Fruit fly (Drosophila melanogaster): ENCODE data around the gene CG11755.
A peak's percentile ranks its signal among the peaks of the same experiment; 100 is the strongest.

The CG11755 gene

DNA sequence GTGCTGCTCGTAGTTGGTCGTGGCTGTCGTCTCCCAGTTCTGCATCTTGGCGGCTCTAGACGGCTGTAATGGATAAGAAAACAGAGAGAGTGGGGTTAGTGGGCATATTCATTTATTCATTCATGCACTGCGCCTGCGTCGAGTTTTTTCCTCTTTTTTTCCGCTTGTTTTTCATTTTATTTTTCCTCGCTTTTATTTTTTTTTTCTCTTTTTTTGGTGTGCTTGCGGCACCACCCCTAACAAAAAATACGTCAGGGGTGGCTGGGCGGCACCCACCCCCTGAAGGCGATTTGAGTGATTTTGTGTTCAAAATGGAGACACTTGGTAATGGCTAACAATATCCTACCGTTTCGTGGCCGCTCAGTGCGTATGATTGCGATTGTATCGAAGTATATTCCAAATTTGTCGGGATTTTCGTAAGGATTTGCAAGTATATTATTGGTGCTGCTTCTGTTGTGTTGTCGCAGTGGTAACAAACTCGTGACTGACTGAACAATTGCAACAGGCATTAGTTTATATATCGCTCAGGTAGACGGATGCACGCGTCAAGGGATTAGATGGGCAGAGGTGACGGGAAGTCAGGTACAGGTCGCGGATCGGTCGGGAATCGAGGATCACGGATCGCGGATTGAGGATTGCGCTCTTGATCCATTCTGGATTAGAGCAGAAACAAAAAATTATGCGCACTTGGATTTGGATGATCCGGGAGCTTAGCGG lies 17.6 kb downstream of the CG11755 start (continued):
- TF ChIP-seq B-H2 (GFP tag; optimal IDR thresholded peaks at IDR 0.05): no peak
- TF ChIP-seq esg (GFP tag; conservative IDR thresholded peaks at IDR 0.05): no peak
- no peak for TF ChIP-seq maf-S (GFP tag; optimal IDR thresholded peaks at IDR 0.05)
- no peak for TF ChIP-seq Ptx1 (GFP tag; IDR thresholded peaks at IDR 0.05)

dm6 chr3R:8697772-8698259 lies 21.1 kb downstream of the CG11755 start, which contains the start of gene hb:
TSS of gene hb (minus strand) at chr3R:8697822.
- no peak for TF ChIP-seq ssp (GFP tag; IDR thresholded peaks at IDR 0.05)
- no peak for TF ChIP-seq klu (GFP tag; IDR thresholded peaks at IDR 0.05)
- no peak for TF ChIP-seq nerfin-1 (tag; optimal IDR thresholded peaks at IDR 0.05)
- no peak for TF ChIP-seq Hr39 (optimal IDR thresholded peaks at IDR 0.05)
- 0 out of 2 replicates have a peak, but pooled peaks have one; percentile 30 for TF ChIP-seq bbx (GFP tag; IDR thresholded peaks at IDR 0.05; ENCODE audit: partially characterized antibody)
- no peak for TF ChIP-seq grau (tag; optimal IDR thresholded peaks at IDR 0.05)
- peak; percentile 4 for TF ChIP-seq Nf-YB (GFP tag; optimal IDR thresholded peaks at IDR 0.05)
- peak; percentile 70; the same call in 1 of the 2 replicates for TF ChIP-seq CG4360 (GFP tag; IDR thresholded peaks at IDR 0.05)
- TF ChIP-seq pros (GFP tag; optimal IDR thresholded peaks at IDR 0.05): no peak
- no peak for TF ChIP-seq CG1529 (GFP tag; optimal IDR thresholded peaks at IDR 0.05)
- no peak for TF ChIP-seq CG4282 (GFP tag; optimal IDR thresholded peaks at IDR 0.05)
- no peak for TF ChIP-seq CG17328 (GFP tag; IDR thresholded peaks at IDR 0.05)
- TF ChIP-seq CG1647 (GFP tag; optimal IDR thresholded peaks at IDR 0.05): no peak
- TF ChIP-seq hbn (GFP tag; IDR thresholded peaks at IDR 0.05; ENCODE audit: partially characterized antibody): no peak
- TF ChIP-seq CG5245 (GFP tag; optimal IDR thresholded peaks at IDR 0.05): no peak
- TF ChIP-seq CG1832 (GFP tag; optimal IDR thresholded peaks at IDR 0.05): peak; percentile 20
- TF ChIP-seq CG8281 (tag; optimal IDR thresholded peaks at IDR 0.05): no peak
- TF ChIP-seq pnt (GFP tag; optimal IDR thresholded peaks at IDR 0.05): no peak
- no peak for TF ChIP-seq CG6654 (GFP tag; optimal IDR thresholded peaks at IDR 0.05)
- TF ChIP-seq Lhr (GFP tag; optimal IDR thresholded peaks at IDR 0.05): no peak
- TF ChIP-seq seq (GFP tag; IDR thresholded peaks at IDR 0.05): no peak
- TF ChIP-seq CG16813 (GFP tag; IDR thresholded peaks at IDR 0.05; ENCODE audit: partially characterized antibody): peak; percentile 27; the same call in 1 of the 3 replicates
- TF ChIP-seq CG30431 (GFP tag; optimal IDR thresholded peaks at IDR 0.05): no peak
- peak; percentile 97 for TF ChIP-seq z (GFP tag; IDR thresholded peaks at IDR 0.05)
- TF ChIP-seq B-H2 (GFP tag; optimal IDR thresholded peaks at IDR 0.05): no peak
- no peak for TF ChIP-seq Doc2 (GFP tag; IDR thresholded peaks at IDR 0.05)
- TF ChIP-seq shn (GFP tag; optimal IDR thresholded peaks at IDR 0.05): no peak
- TF ChIP-seq esg (GFP tag; conservative IDR thresholded peaks at IDR 0.05): no peak
- peak; percentile 45 to 81 for TF ChIP-seq Trl (optimal IDR thresholded peaks at IDR 0.05)
- TF ChIP-seq Trl (GFP tag; optimal IDR thresholded peaks at IDR 0.05): no peak
- no peak for TF ChIP-seq CG7556 (GFP tag; optimal IDR thresholded peaks at IDR 0.05)
- TF ChIP-seq CG14441 (GFP tag; IDR thresholded peaks at IDR 0.05): no peak
- no peak for TF ChIP-seq CG4854 (GFP tag; optimal IDR thresholded peaks at IDR 0.05)
- no peak for TF ChIP-seq CG7271 (tag; optimal IDR thresholded peaks at IDR 0.05)
- TF ChIP-seq lov (optimal IDR thresholded peaks at IDR 0.05): no peak
- no peak for TF ChIP-seq lov (GFP tag; IDR thresholded peaks at IDR 0.05)
- TF ChIP-seq CG12236 (GFP tag; optimal IDR thresholded peaks at IDR 0.05): no peak
- no peak for TF ChIP-seq zfh2 (GFP tag; optimal IDR thresholded peaks at IDR 0.05)
- TF ChIP-seq pho (GFP tag; optimal IDR thresholded peaks at IDR 0.05): no peak
- TF ChIP-seq Rfx (GFP tag; IDR thresholded peaks at IDR 0.05): no peak
- no peak for TF ChIP-seq CG12104 (GFP tag; optimal IDR thresholded peaks at IDR 0.05)
- TF ChIP-seq kay (GFP tag; optimal IDR thresholded peaks at IDR 0.05): no peak
- TF ChIP-seq CG9609 (GFP tag; optimal IDR thresholded peaks at IDR 0.05): no peak

Measured in whole organism, embryonic.